Worm (Caenorhabditis elegans) whole organism, midembryonic: ENCODE results near the gene Y55F3AM.13.

Experiments
- T22C8.4 ChIP-seq: fragments of 200-800 bp; sonication (Bioruptor generic); IDR thresholded peaks from 2 replicates; pipeline ENCODE4 v1.3.6; 2022; ENCODE audit warnings: missing genetic modification characterization, missing compliant biosample characterization
- cog-1 ChIP-seq: sonication (generic microtip); optimal IDR thresholded peaks from 2 replicates; lab custom pipeline; 2016; ENCODE audit warnings: missing genetic modification characterization, missing compliant biosample characterization
- flt-1 ChIP-seq: fragments of 200-800 bp; sonication (Bioruptor generic); IDR thresholded peaks from 2 replicates; pipeline ENCODE4 v1.3.6; 2022; ENCODE audit warnings: missing genetic modification characterization, missing compliant biosample characterization
- klf-2 ChIP-seq: fragments of 200-800 bp; sonication (Bioruptor generic); conservative IDR thresholded peaks from 2 replicates; pipeline ENCODE4 v1.3.6; 2022; ENCODE audit warnings: missing genetic modification reagents, missing genetic modification characterization, missing compliant biosample characterization
- med-1 ChIP-seq: sonication (generic microtip); optimal IDR thresholded peaks from 2 replicates; lab custom pipeline; 2017; ENCODE audit warnings: missing genetic modification characterization, mild to moderate bottlenecking, missing compliant biosample characterization, antibody characterized with exemption, missing genetic modification reagents; ENCODE audit not compliant: insufficient read depth
- ref-1 ChIP-seq: fragments of 200-800 bp; sonication (Bioruptor generic); conservative IDR thresholded peaks from 2 replicates; pipeline ENCODE4 v1.3.6; 2022; ENCODE audit warnings: missing genetic modification reagents, missing genetic modification characterization, missing compliant biosample characterization
- tab-1 ChIP-seq: fragments of 200-800 bp; sonication (Bioruptor generic); IDR thresholded peaks from 2 replicates; pipeline ENCODE4 v1.3.6; 2022; ENCODE audit warnings: missing genetic modification characterization, missing compliant biosample characterization
- ztf-23 ChIP-seq: fragments of 200-800 bp; sonication (Bioruptor generic); IDR thresholded peaks from 2 replicates; pipeline ENCODE4 v1.3.6; 2022; ENCODE audit warnings: missing genetic modification reagents, missing genetic modification characterization, missing compliant biosample characterization
- ztf-29 ChIP-seq: fragments of 200-800 bp; sonication (Bioruptor generic); IDR thresholded peaks from 2 replicates; pipeline ENCODE4 v1.3.6; 2022; ENCODE audit warnings: missing genetic modification reagents, missing genetic modification characterization, missing compliant biosample characterization

Y55F3AM.13 gene

DNA sequence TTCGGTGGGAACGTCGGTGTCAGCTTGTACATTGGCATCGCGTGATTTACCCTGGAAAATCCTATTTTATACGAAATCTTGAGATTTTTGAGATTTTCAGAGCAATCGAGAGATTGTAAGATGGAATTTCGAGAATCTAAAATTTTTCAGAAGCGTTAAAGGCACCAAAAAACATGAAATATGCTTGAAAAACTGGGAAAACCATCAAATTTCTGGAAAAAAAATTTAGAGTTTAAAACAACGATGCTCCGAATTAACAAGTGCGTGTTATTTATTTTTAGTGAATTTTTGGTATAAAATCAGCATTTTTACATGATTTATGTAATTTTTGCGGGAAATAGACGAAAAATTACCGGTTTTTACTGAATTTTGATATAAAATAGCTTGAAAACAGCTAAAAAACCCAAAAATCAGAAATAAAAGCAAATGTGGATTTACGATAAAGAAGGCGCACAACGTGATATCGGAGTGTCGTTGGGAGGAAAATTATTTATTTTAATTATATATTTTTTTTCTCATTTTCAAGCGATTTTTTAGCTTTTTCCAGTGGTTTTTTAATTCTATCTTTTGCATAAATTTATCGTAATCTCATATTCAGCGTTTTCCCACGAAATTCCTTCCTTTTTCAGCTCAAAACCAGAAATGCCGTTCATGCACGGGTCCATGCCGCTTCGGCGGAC lies at the start of gene Y55F3AM.13, which contains the start of gene mrps-25:
Gene Y55F3AM.13, minus strand, starts transcription at position 51 of the 680 bp plus-strand sequence.
Gene mrps-25, plus strand, starts transcription at position 630 of the 680 bp plus-strand sequence.
- no peak for TF ChIP-seq cog-1 (tag; lab: Kevin White, UChicago)
- TF ChIP-seq med-1 = no peak
- no peak for TF ChIP-seq ztf-29 (GFP tag; lab: Robert Waterston, UW)
- TF ChIP-seq klf-2 (GFP tag; lab: Robert Waterston, UW) = no peak
- TF ChIP-seq tab-1 (GFP tag; lab: Robert Waterston, UW) = no peak
- no peak for TF ChIP-seq flt-1 (GFP tag; lab: Robert Waterston, UW)
- no peak for TF ChIP-seq ztf-23
- TF ChIP-seq ref-1 = no peak
- TF ChIP-seq T22C8.4 = no peak

DNA sequence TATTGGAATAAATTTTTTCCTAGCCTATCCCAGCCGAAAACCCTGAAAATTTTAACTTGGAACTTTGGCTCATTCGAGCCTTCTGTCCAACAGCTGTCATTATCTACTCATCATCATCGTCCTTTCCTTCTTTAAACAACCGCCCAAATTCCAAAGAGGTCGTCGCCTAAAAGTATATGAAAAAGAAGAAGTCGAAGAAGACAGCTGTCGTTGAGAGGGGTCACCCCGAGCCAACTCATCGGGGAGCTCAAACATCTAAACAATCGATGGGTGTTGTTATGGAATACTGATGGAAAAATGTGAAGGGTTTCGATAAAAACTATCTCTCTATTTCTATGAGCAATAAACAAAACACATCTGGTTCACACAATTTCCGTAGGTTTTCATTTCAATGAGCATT lies 49.0 kb upstream of the Y55F3AM.13 start:
- TF ChIP-seq klf-2 (GFP tag; lab: Robert Waterston, UW) = no peak
- no peak for TF ChIP-seq med-1
- TF ChIP-seq ztf-29 (GFP tag; lab: Robert Waterston, UW) = no peak
- no peak for TF ChIP-seq flt-1 (GFP tag; lab: Robert Waterston, UW)
- TF ChIP-seq T22C8.4 = no peak
- TF ChIP-seq tab-1 (GFP tag; lab: Robert Waterston, UW) = no peak
- no peak for TF ChIP-seq ztf-23
- no peak for TF ChIP-seq ref-1
- no peak for TF ChIP-seq cog-1 (tag; lab: Kevin White, UChicago)

DNA sequence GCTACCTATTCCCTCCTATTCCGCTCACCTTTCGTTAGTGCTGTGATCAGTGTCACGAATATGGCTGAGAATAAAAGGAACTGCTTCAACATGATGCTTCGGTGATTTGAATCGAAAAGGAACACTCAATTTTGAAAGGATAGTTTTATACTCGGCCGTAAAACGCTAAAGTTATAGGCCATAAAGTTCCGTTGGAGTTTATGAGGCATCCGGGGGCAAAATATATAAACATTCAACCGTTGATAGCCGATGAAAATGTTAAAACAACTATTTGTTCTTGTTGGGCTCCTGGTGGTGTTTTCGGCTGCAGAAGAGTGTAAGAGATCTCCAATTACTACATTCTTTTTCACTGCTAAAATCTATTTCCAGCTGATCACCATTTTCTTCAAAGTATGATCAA lies 48.4 kb upstream of the Y55F3AM.13 start, which contains the start of the genes C44B12.9 and C44B12.3:
Gene C44B12.9, minus strand, starts transcription at position 101 of the 400 bp plus-strand sequence.
Gene C44B12.3, plus strand, starts transcription at position 249 of the 400 bp plus-strand sequence.
- TF ChIP-seq ref-1 (no peak), ztf-23 (no peak), med-1 (no peak), klf-2 (GFP tag; lab: Robert Waterston, UW) (no peak), flt-1 (GFP tag; lab: Robert Waterston, UW) (no peak), T22C8.4 (no peak), ztf-29 (GFP tag; lab: Robert Waterston, UW) (no peak), cog-1 (tag; lab: Kevin White, UChicago) (no peak), tab-1 (GFP tag; lab: Robert Waterston, UW) (no peak)

DNA sequence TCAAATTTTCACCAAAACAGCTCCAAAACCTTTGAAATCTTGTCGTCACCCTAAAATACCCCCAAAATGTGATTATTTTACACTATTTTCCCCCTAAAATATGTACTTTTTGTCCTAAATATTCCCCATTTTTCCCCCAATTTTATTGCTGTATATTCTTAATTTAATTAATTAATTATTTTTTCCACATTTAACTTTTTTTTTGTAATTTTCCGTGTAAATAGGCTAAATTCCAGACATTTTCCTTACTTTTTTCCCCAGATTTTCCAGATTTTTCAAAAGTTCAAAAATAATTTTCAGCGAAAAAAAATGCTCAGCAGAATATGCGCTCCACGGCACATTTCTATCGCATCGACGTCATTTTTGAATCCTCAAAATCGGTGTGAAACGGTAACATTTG lies 41.0 kb upstream of the Y55F3AM.13 start, which contains the start of gene cox-18:
Gene cox-18, plus strand, starts transcription at position 301 of the 400 bp plus-strand sequence.
- no peak for TF ChIP-seq tab-1 (GFP tag; lab: Robert Waterston, UW)
- no peak for TF ChIP-seq ref-1
- no peak for TF ChIP-seq med-1
- TF ChIP-seq cog-1 (tag; lab: Kevin White, UChicago) = no peak
- no peak for TF ChIP-seq ztf-23
- no peak for TF ChIP-seq ztf-29 (GFP tag; lab: Robert Waterston, UW)
- no peak for TF ChIP-seq flt-1 (GFP tag; lab: Robert Waterston, UW)
- no peak for TF ChIP-seq klf-2 (GFP tag; lab: Robert Waterston, UW)
- no peak for TF ChIP-seq T22C8.4

DNA sequence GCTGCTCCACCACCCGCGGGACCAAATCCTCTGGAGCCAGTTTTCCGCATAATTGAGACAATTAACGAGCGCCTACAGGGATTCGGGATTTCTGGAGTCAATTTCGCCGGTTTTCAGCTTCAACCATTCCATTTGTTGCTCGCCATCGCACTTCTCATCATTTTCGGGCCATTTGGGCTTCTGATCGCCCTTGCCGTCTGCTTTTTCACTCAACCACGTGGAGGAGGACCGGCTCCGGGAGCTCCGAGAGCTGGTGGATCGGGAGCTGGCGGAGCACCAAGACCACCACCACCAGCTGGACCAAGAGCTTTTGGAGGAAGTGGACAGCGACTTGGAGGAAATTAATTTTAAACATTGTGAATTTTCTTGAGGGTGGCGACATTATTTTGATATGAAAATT lies 40.0 kb upstream of the Y55F3AM.13 start:
- TF ChIP-seq T22C8.4 (no peak), tab-1 (GFP tag; lab: Robert Waterston, UW) (no peak), ztf-23 (no peak), cog-1 (tag; lab: Kevin White, UChicago) (no peak), med-1 (no peak), klf-2 (GFP tag; lab: Robert Waterston, UW) (no peak), ref-1 (no peak), ztf-29 (GFP tag; lab: Robert Waterston, UW) (no peak), flt-1 (GFP tag; lab: Robert Waterston, UW) (no peak)

DNA sequence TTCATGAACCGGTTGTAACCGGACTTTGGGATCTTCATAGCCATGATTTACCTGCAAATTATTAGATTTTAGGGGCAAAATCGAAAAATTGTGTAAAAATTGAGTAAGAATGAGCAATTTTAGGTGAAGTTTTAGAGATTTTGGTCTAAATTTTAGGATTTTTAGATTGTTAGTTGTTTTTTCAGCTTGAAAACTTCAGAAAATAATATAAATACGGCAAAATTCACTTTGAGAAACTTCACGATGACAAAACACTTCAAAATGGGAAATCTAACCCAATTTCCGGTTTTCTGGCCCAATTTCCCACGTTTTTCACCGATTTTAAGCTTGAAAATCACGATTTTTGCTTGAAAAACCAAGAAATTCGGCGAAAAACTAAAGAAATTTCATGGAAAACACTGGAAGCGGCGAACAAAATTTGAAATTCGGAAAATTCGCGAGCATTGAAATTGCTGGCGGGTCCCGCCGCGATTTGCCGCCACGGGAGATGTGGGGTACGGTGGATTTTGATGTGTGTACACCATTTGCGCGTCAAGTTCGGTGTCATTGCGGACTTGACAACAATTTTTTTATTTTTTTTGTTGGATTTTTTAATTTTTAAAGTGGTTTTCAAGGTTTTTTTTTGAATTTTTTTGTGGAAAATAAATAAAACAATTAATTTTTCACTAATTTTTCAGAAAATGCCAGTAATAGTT lies 37.9 kb upstream of the Y55F3AM.13 start, which contains the start of the genes cct-8 and Y55F3AR.2:
Gene cct-8, minus strand, starts transcription at position 51 of the 695 bp plus-strand sequence.
Gene Y55F3AR.2, plus strand, starts transcription at position 672 of the 695 bp plus-strand sequence.
- TF ChIP-seq ztf-23 (peak; percentile 92), T22C8.4 (peak; percentile 55; the same call in 1 of the 2 replicates), ref-1 (no peak), klf-2 (GFP tag; lab: Robert Waterston, UW) (peak; percentile 52; the same call in 1 of the 2 replicates), tab-1 (GFP tag; lab: Robert Waterston, UW) (no peak), cog-1 (tag; lab: Kevin White, UChicago) (peak; percentile 88), flt-1 (GFP tag; lab: Robert Waterston, UW) (peak; percentile 81)

DNA sequence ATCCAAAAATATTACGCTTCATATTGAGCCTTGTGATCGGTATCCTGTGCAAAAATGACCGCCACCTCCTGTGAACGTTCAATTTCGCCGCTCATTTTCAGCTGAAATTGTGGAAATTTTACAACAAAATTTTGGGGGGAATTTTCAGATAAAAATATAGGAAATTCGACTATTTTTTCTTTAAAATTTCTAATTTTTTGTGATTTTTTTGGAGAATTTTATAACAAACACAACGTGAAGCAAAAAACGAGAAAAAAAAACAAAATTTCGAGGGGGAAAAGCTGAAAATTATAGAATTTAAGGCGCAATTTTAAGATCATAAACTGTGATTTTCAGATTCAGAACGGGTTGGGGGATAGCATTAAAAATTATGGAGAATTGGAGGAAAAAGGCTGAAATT lies 30.8 kb upstream of the Y55F3AM.13 start, which contains the start of gene csn-4:
Gene csn-4, minus strand, starts transcription at position 101 of the 400 bp plus-strand sequence.
- TF ChIP-seq flt-1 (GFP tag; lab: Robert Waterston, UW) = no peak
- no peak for TF ChIP-seq med-1
- no peak for TF ChIP-seq tab-1 (GFP tag; lab: Robert Waterston, UW)
- TF ChIP-seq ref-1 = no peak
- TF ChIP-seq ztf-29 (GFP tag; lab: Robert Waterston, UW) = no peak
- TF ChIP-seq klf-2 (GFP tag; lab: Robert Waterston, UW) = no peak
- TF ChIP-seq T22C8.4 = no peak
- TF ChIP-seq ztf-23 = no peak
- TF ChIP-seq cog-1 (tag; lab: Kevin White, UChicago) = no peak

DNA sequence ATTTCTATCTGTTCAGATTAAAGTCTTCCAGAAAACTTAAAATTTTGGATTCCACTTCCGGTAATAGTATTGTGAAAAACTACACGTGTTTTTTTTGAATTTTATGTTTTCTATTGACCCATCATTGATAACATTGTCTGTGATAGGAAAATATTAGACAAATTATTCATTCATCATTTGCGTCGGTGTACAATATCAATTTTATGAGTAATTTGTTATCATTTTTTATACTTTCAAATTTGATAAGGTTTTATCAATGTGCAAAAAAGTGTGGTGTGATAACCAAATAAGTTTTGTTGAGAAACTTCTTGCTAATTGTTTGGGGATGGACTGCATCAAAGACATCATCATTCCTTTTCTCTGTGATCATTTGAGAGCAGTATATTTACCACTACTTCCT lies 19.4 kb upstream of the Y55F3AM.13 start:
- TF ChIP-seq ztf-23 (no peak), tab-1 (GFP tag; lab: Robert Waterston, UW) (no peak), flt-1 (GFP tag; lab: Robert Waterston, UW) (no peak), ref-1 (no peak), cog-1 (tag; lab: Kevin White, UChicago) (no peak), T22C8.4 (no peak), med-1 (no peak), ztf-29 (GFP tag; lab: Robert Waterston, UW) (no peak), klf-2 (GFP tag; lab: Robert Waterston, UW) (no peak)

DNA sequence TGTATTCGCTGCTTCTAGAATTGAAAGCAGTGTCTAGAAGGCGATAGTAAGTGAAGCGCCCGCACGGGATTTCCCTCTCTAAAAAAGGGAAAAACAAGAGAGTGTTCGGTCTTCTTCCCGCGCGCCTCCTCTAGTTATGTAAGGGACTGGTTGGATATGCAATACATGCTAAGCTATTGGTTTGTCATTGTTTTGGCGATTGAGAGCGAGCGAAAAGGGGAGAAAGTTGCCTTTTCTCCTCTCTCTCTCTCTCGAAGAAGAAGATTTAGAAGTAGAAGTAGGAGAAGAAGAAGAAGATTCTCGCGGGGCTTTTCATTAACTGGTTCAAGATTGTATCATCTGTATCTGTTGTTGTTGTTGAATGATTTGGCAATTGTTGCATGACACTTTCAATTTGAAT lies 18.0 kb upstream of the Y55F3AM.13 start:
- TF ChIP-seq med-1 (no peak), ztf-29 (GFP tag; lab: Robert Waterston, UW) (no peak), ref-1 (no peak), tab-1 (GFP tag; lab: Robert Waterston, UW) (no peak), flt-1 (GFP tag; lab: Robert Waterston, UW) (no peak), cog-1 (tag; lab: Kevin White, UChicago) (no peak), T22C8.4 (no peak), klf-2 (GFP tag; lab: Robert Waterston, UW) (no peak), ztf-23 (no peak)
